Fruit fly (Drosophila melanogaster) whole organism, embryonic: Measurements from ENCODE around the gene Tcs6.

Experiments
- Antp ChIP-seq: fragments of 200-800 bp; sonication (Bioruptor generic); optimal IDR thresholded peaks from 3 replicates; lab custom pipeline; 2016; ENCODE audit warnings: missing biosample characterization, missing genetic modification characterization
- Bgb ChIP-seq: fragments of 200-800 bp; sonication (Bioruptor generic); IDR thresholded peaks from 2 replicates; pipeline ENCODE4 v1.3.6; 2022; ENCODE audit warnings: missing biosample characterization, missing genetic modification characterization; ENCODE audit not compliant: partially characterized antibody
- CG11456 ChIP-seq: fragments of 200-800 bp; sonication (Bioruptor generic); IDR thresholded peaks from 3 replicates; pipeline ENCODE4 v1.3.6; 2022; ENCODE audit warnings: missing biosample characterization, missing genetic modification characterization
- CG11696 ChIP-seq: fragments of 200-800 bp; sonication (Bioruptor generic); IDR thresholded peaks from 2 replicates; pipeline ENCODE4 v1.3.6; 2022; ENCODE audit warnings: missing biosample characterization, missing genetic modification characterization
- CG12299 ChIP-seq: fragments of 200-800 bp; sonication (Bioruptor generic); optimal IDR thresholded peaks from 2 replicates; lab custom pipeline; 2018; ENCODE audit warnings: missing biosample characterization, mild to moderate bottlenecking, missing genetic modification characterization
- CG12744 ChIP-seq: fragments of 200-800 bp; sonication (Bioruptor generic); optimal IDR thresholded peaks from 2 replicates; lab custom pipeline; 2016; ENCODE audit warnings: missing biosample characterization, missing genetic modification characterization
- CG12769 ChIP-seq: fragments of 200-800 bp; sonication (Bioruptor generic); optimal IDR thresholded peaks from 2 replicates; lab custom pipeline; 2019; ENCODE audit warnings: missing biosample characterization, mild to moderate bottlenecking, missing genetic modification characterization, moderate library complexity
- CG14441 ChIP-seq: fragments of 200-800 bp; sonication (Bioruptor generic); IDR thresholded peaks from 2 replicates; pipeline ENCODE4 v1.3.6; 2022; ENCODE audit warnings: missing biosample characterization, missing genetic modification characterization
- CG14965 ChIP-seq: fragments of 200-800 bp; sonication (Bioruptor generic); optimal IDR thresholded peaks from 2 replicates; lab custom pipeline; 2016; ENCODE audit warnings: missing biosample characterization, missing genetic modification characterization, borderline replicate concordance
- CG1602 ChIP-seq: fragments of 200-800 bp; sonication (Bioruptor generic); optimal IDR thresholded peaks from 3 replicates; lab custom pipeline; 2016; ENCODE audit warnings: missing biosample characterization, missing genetic modification characterization
- CG4854 ChIP-seq: fragments of 200-800 bp; sonication (Bioruptor generic); optimal IDR thresholded peaks from 2 replicates; lab custom pipeline; 2016; ENCODE audit warnings: missing biosample characterization, missing genetic modification characterization, inconsistent platforms
- CG5180 ChIP-seq: fragments of 200-800 bp; sonication (Bioruptor generic); optimal IDR thresholded peaks from 3 replicates; lab custom pipeline; 2017; ENCODE audit warnings: missing biosample characterization, missing genetic modification characterization, mild to moderate bottlenecking, moderate library complexity, missing genetic modification reagents
- CG7271 ChIP-seq: fragments of 200-800 bp; sonication (Bioruptor generic); optimal IDR thresholded peaks from 2 replicates; lab custom pipeline; 2018; ENCODE audit warnings: missing biosample characterization, mild to moderate bottlenecking, missing genetic modification characterization, moderate library complexity
- CG7372 ChIP-seq: fragments of 200-800 bp; sonication (Bioruptor generic); IDR thresholded peaks from 2 replicates; pipeline ENCODE4 v1.3.6; 2022; ENCODE audit warnings: missing biosample characterization, missing genetic modification characterization
- CG7963 ChIP-seq: fragments of 200-800 bp; sonication (Bioruptor generic); IDR thresholded peaks from 3 replicates; pipeline ENCODE4 v1.3.6; 2022; ENCODE audit warnings: missing biosample characterization, missing genetic modification characterization; ENCODE audit not compliant: partially characterized antibody
- CG8944 ChIP-seq: fragments of 200-800 bp; sonication (Bioruptor generic); optimal IDR thresholded peaks from 3 replicates; lab custom pipeline; 2016; ENCODE audit warnings: missing biosample characterization, missing genetic modification characterization
- CkIIα-i1 ChIP-seq: fragments of 200-800 bp; sonication (Bioruptor generic); IDR thresholded peaks from 2 replicates; pipeline ENCODE4 v1.3.6; 2022; ENCODE audit warnings: missing biosample characterization, missing genetic modification characterization
- CoRest ChIP-seq: fragments of 200-800 bp; sonication (Bioruptor generic); optimal IDR thresholded peaks from 3 replicates; lab custom pipeline; 2018; ENCODE audit warnings: missing biosample characterization, mild to moderate bottlenecking, missing genetic modification characterization, moderate library complexity
- Ets97D ChIP-seq: fragments of 200-800 bp; sonication (Bioruptor generic); optimal IDR thresholded peaks from 3 replicates; lab custom pipeline; 2016; ENCODE audit warnings: missing biosample characterization, missing genetic modification characterization
- Hr51 ChIP-seq, 2 experiments: fragments of 200-800 bp; sonication (Bioruptor generic); optimal IDR thresholded peaks; 2 replicates in 1 of 2; 3 replicates in 1 of 2; lab custom pipeline; 2016 to 2018; ENCODE audit warnings: missing biosample characterization in 2 of 2, missing genetic modification characterization in 2 of 2, mild to moderate bottlenecking in 1 of 2, moderate library complexity in 1 of 2
- Jarid2 ChIP-seq: fragments of 200-800 bp; sonication (Bioruptor generic); optimal IDR thresholded peaks from 3 replicates; lab custom pipeline; 2017; ENCODE audit warnings: mild to moderate bottlenecking, missing biosample characterization, missing genetic modification reagents, missing genetic modification characterization
- Lhr ChIP-seq: fragments of 200-800 bp; sonication (Bioruptor generic); optimal IDR thresholded peaks from 3 replicates; lab custom pipeline; 2017; ENCODE audit warnings: mild to moderate bottlenecking, missing biosample characterization, missing genetic modification reagents, missing genetic modification characterization
- MBD-R2 ChIP-seq: fragments of 200-800 bp; sonication (Bioruptor generic); IDR thresholded peaks from 2 replicates; pipeline ENCODE4 v1.3.6; 2022; ENCODE audit warnings: missing biosample characterization, missing genetic modification characterization
- Mrtf ChIP-seq: fragments of 200-800 bp; sonication (Bioruptor generic); IDR thresholded peaks from 3 replicates; pipeline ENCODE4 v1.3.6; 2022; ENCODE audit warnings: missing biosample characterization, missing genetic modification characterization
- PHDP ChIP-seq: fragments of 200-800 bp; sonication (Bioruptor generic); optimal IDR thresholded peaks from 3 replicates; lab custom pipeline; 2018; ENCODE audit warnings: missing biosample characterization, mild to moderate bottlenecking, missing genetic modification characterization, moderate library complexity
- Scr ChIP-seq: fragments of 200-800 bp; sonication (Bioruptor generic); IDR thresholded peaks from 2 replicates; pipeline ENCODE4 v1.3.6; 2022; ENCODE audit warnings: missing biosample characterization, missing genetic modification characterization; ENCODE audit not compliant: partially characterized antibody
- Sox102F ChIP-seq: fragments of 200-800 bp; sonication (Bioruptor generic); optimal IDR thresholded peaks from 2 replicates; lab custom pipeline; 2018; ENCODE audit warnings: missing biosample characterization, mild to moderate bottlenecking, missing genetic modification characterization, moderate library complexity
- Tbp ChIP-seq: fragments of >200 bp; optimal IDR thresholded peaks from 2 replicates; lab custom pipeline; 2018; ENCODE audit warnings: missing biosample characterization, missing genetic modification characterization
- ato ChIP-seq: fragments of 200-800 bp; sonication (Bioruptor generic); IDR thresholded peaks from 2 replicates; pipeline ENCODE4 v1.3.6; 2022; ENCODE audit warnings: missing biosample characterization, missing genetic modification characterization; ENCODE audit not compliant: partially characterized antibody
- bsh ChIP-seq, 2 experiments: fragments of 200-800 bp; sonication (Bioruptor generic); optimal IDR thresholded peaks; 2 replicates each; lab custom pipeline; 2017 to 2018; ENCODE audit warnings: mild to moderate bottlenecking in 2 of 2, missing biosample characterization in 2 of 2, missing genetic modification characterization in 2 of 2, moderate library complexity in 1 of 2
- cato ChIP-seq: fragments of 200-800 bp; sonication (Bioruptor generic); optimal IDR thresholded peaks from 2 replicates; lab custom pipeline; 2016; ENCODE audit warnings: missing biosample characterization, missing genetic modification characterization, borderline replicate concordance
- chinmo ChIP-seq: fragments of 200-800 bp; sonication (Bioruptor generic); IDR thresholded peaks from 4 replicates; pipeline ENCODE4 v1.3.6; 2022; ENCODE audit warnings: missing biosample characterization, missing genetic modification characterization; ENCODE audit not compliant: partially characterized antibody
- ci ChIP-seq: fragments of 200-800 bp; sonication (Bioruptor generic); IDR thresholded peaks from 3 replicates; pipeline ENCODE4 v1.3.6; 2022; ENCODE audit warnings: missing biosample characterization, missing genetic modification characterization
- corto ChIP-seq: fragments of 200-800 bp; sonication (Bioruptor generic); optimal IDR thresholded peaks from 2 replicates; lab custom pipeline; 2016; ENCODE audit warnings: missing biosample characterization, mild to moderate bottlenecking, missing genetic modification characterization, moderate library complexity
- croc ChIP-seq: fragments of 200-800 bp; sonication (Bioruptor generic); conservative IDR thresholded peaks from 3 replicates; pipeline ENCODE4 v1.3.6; 2022; ENCODE audit warnings: missing biosample characterization, missing genetic modification characterization
- dmrt99B ChIP-seq: fragments of 200-800 bp; sonication (Bioruptor generic); optimal IDR thresholded peaks from 2 replicates; lab custom pipeline; 2018; ENCODE audit warnings: missing biosample characterization, mild to moderate bottlenecking, missing genetic modification characterization, moderate library complexity
- dpn ChIP-seq, 2 experiments: fragments of 200-800 bp; sonication (Bioruptor generic); optimal IDR thresholded peaks; 3 replicates each; lab custom pipeline; 2016; ENCODE audit warnings: missing biosample characterization in 2 of 2, missing genetic modification characterization in 2 of 2
- grn ChIP-seq: fragments of 200-800 bp; sonication (Bioruptor generic); optimal IDR thresholded peaks from 3 replicates; lab custom pipeline; 2017; ENCODE audit warnings: missing biosample characterization, missing genetic modification characterization
- gsb-n ChIP-seq: fragments of 200-800 bp; sonication (Bioruptor generic); optimal IDR thresholded peaks from 3 replicates; lab custom pipeline; 2018; ENCODE audit warnings: missing biosample characterization, mild to moderate bottlenecking, missing genetic modification characterization
- klu ChIP-seq: fragments of 200-800 bp; sonication (Bioruptor generic); IDR thresholded peaks from 2 replicates; pipeline ENCODE4 v1.3.6; 2022; ENCODE audit warnings: missing biosample characterization, missing genetic modification characterization
- mirr ChIP-seq: fragments of 200-800 bp; sonication (Bioruptor generic); optimal IDR thresholded peaks from 3 replicates; lab custom pipeline; 2018; ENCODE audit warnings: missing biosample characterization, mild to moderate bottlenecking, missing genetic modification characterization
- org-1 ChIP-seq: fragments of 200-800 bp; sonication (Bioruptor generic); optimal IDR thresholded peaks from 2 replicates; lab custom pipeline; 2017; ENCODE audit warnings: missing biosample characterization, missing genetic modification characterization
- peb ChIP-seq: fragments of 200-800 bp; sonication (Bioruptor generic); IDR thresholded peaks from 2 replicates; pipeline ENCODE4 v1.3.6; 2022; ENCODE audit warnings: missing biosample characterization, missing genetic modification characterization
- phol ChIP-seq: fragments of 200-800 bp; sonication (Bioruptor generic); optimal IDR thresholded peaks from 3 replicates; lab custom pipeline; 2018; ENCODE audit warnings: missing biosample characterization, mild to moderate bottlenecking, missing genetic modification characterization, moderate library complexity
- tin ChIP-seq: fragments of 200-800 bp; sonication (Bioruptor generic); optimal IDR thresholded peaks from 3 replicates; lab custom pipeline; 2016; ENCODE audit warnings: missing biosample characterization, missing genetic modification characterization
- usp ChIP-seq: fragments of >200 bp; optimal IDR thresholded peaks from 2 replicates; lab custom pipeline; 2017; ENCODE audit warnings: missing biosample characterization, missing genetic modification characterization
- vnd ChIP-seq: fragments of 200-800 bp; sonication (Bioruptor generic); IDR thresholded peaks from 3 replicates; pipeline ENCODE4 v1.3.6; 2022; ENCODE audit warnings: missing biosample characterization, missing genetic modification characterization; ENCODE audit not compliant: partially characterized antibody
- zen ChIP-seq: fragments of 200-800 bp; sonication (Bioruptor generic); optimal IDR thresholded peaks from 3 replicates; lab custom pipeline; 2018; ENCODE audit warnings: missing biosample characterization, mild to moderate bottlenecking, missing genetic modification characterization, moderate library complexity
- zfh2 ChIP-seq: fragments of 200-800 bp; sonication (Bioruptor generic); optimal IDR thresholded peaks from 2 replicates; lab custom pipeline; 2016; ENCODE audit warnings: missing biosample characterization, missing genetic modification characterization

Gene Tcs6

DNA sequence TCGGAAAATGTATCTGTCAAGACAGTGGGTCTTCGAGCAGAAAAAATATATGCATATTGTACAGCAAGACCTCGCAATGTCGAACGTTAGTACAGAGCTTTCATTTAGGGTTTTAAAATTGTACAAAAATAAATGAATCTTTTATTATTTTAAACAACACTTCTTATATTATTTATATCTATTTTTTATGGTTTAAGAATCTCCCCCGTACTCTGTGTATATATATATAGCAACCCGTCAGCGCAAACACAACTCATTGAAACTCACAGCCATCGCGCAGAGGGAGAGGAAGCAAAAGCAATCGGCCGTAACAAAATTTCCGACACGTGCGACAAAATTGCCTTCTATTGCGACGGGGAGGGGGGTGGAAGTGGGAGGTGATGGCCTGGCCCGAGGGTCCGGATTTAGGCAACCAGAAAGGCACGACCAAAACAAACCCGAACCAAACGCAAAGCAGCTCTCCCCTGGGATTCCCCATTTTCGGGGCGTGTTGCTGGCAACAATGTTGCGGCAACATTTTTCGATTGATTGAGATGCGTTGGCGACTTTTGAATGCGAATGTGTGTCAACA is 48.0 kb upstream of the Tcs6 start (continued):
- TF ChIP-seq dmrt99B (peak; percentile 75), Antp (GFP tag; lab: Kevin White, UChicago) (no peak), cato (no peak), Ets97D (GFP tag; lab: Kevin White, UChicago) (peak; percentile 32), ci (GFP tag; lab: Robert Waterston, UW) (peak; percentile 83), mirr (GFP tag; lab: Kevin White, UChicago) (no peak), gsb-n (no peak), CG8944 (GFP tag; lab: Kevin White, UChicago) (no peak), CG4854 (no peak), MBD-R2 (peak; percentile 77), PHDP (tag; lab: Kevin White, UChicago) (peak; percentile 52), CG11696 (GFP tag; lab: Robert Waterston, UW) (peak; percentile 73), CG14441 (GFP tag; lab: Robert Waterston, UW) (peak; percentile 81), Sox102F (GFP tag; lab: Kevin White, UChicago) (peak; percentile 62), Lhr (no peak), ato (GFP tag; lab: Robert Waterston, UW) (no peak), phol (peak; percentile 60), corto (GFP tag; lab: Kevin White, UChicago) (no peak), peb (GFP tag; lab: Robert Waterston, UW) (no peak), Mrtf (GFP tag; lab: Robert Waterston, UW) (peak; percentile 77; the same call in 2 of the 3 replicates), Scr (GFP tag; lab: Robert Waterston, UW) (no peak), usp (GFP tag; lab: Kevin White, UChicago) (no peak), Bgb (GFP tag; lab: Robert Waterston, UW) (no peak), Jarid2 (GFP tag; lab: Kevin White, UChicago) (no peak), vnd (no peak), CG12769 (peak; percentile 97), CG5180 (no peak), grn (GFP tag; lab: Kevin White, UChicago) (no peak), croc (GFP tag; lab: Robert Waterston, UW) (0 out of 3 replicates have a peak, but pooled peaks have one; percentile 25), CG11456 (GFP tag; lab: Robert Waterston, UW) (peak; percentile 77), CG7271 (tag; lab: Kevin White, UChicago) (no peak), dpn (GFP tag; optimal IDR thresholded peaks at IDR 0.05; lab: Kevin White, UChicago) (peak; percentile 13 to 46), bsh (GFP tag; optimal IDR thresholded peaks at IDR 0.05; lab: Kevin White, UChicago) (no peak), CG12299 (tag; lab: Kevin White, UChicago) (peak; percentile 25), zfh2 (GFP tag; lab: Kevin White, UChicago) (no peak), Hr51 (GFP tag; optimal IDR thresholded peaks at IDR 0.05; lab: Kevin White, UChicago) (peak in 1 of 2 experiments; percentile 62), klu (GFP tag; lab: Robert Waterston, UW) (peak; percentile 64), CG7372 (GFP tag; lab: Robert Waterston, UW) (0 out of 2 replicates have a peak, but pooled peaks have one; percentile 36), org-1 (GFP tag; lab: Kevin White, UChicago) (peak; percentile 37), CG7963 (GFP tag; lab: Robert Waterston, UW) (no peak), zen (tag; lab: Kevin White, UChicago) (no peak), CoRest (tag; lab: Kevin White, UChicago) (peak; percentile 33), tin (GFP tag; lab: Kevin White, UChicago) (peak; percentile 8), chinmo (no peak), CG1602 (GFP tag; lab: Kevin White, UChicago) (no peak), Tbp (GFP tag; lab: Kevin White, UChicago) (no peak), CG14965 (no peak), CkIIα-i1 (GFP tag; lab: Robert Waterston, UW) (no peak), CG12744 (GFP tag; lab: Kevin White, UChicago) (no peak)
